Worm (Caenorhabditis elegans): Measurements from ENCODE around the gene algn-9.

Gene algn-9

ce11 chrII:10602184-10602583, 18.0 kb downstream of the algn-9 start, which contains the start of gene srv-2:
Gene srv-2, minus strand, starts transcription at chrII:10602284.
- no peak for TF ChIP-seq unc-62 (GFP tag; optimal IDR thresholded peaks at IDR 0.05)

- TF ChIP-seq unc-62 (GFP tag; optimal IDR thresholded peaks at IDR 0.05) = no peak
These were observed 19.4 kb downstream of the algn-9 start for ce11 chrII:10603560-10603959.

ce11 chrII:10605512-10605911, 21.4 kb downstream of the algn-9 start, which contains the start of gene taf-13:
Gene taf-13, minus strand, starts transcription at chrII:10605612.
- TF ChIP-seq unc-62 (GFP tag; optimal IDR thresholded peaks at IDR 0.05) = no peak

- no peak for TF ChIP-seq unc-62 (GFP tag; optimal IDR thresholded peaks at IDR 0.05)
These were observed 23.3 kb downstream of the algn-9 start, which contains the start of gene ccm-3 for ce11 chrII:10607238-10607961. Gene ccm-3, minus strand, starts transcription at chrII:10607275.

- TF ChIP-seq unc-62 (GFP tag; optimal IDR thresholded peaks at IDR 0.05) = no peak
These were observed 24.7 kb downstream of the algn-9 start for ce11 chrII:10608821-10609220.

- TF ChIP-seq unc-62 (GFP tag; optimal IDR thresholded peaks at IDR 0.05) = no peak
These were observed 28.6 kb downstream of the algn-9 start, which contains the start of gene C14A4.12 for ce11 chrII:10612743-10613142. Gene C14A4.12, plus strand, starts transcription at chrII:10613043.

ce11 chrII:10618157-10618556, 34.0 kb downstream of the algn-9 start, which contains the start of gene C14A4.13:
Gene C14A4.13, plus strand, starts transcription at chrII:10618457.
- TF ChIP-seq unc-62 (GFP tag; optimal IDR thresholded peaks at IDR 0.05) = no peak

ce11 chrII:10621965-10622364, 37.8 kb downstream of the algn-9 start, which contains the start of gene cutl-9:
Gene cutl-9, plus strand, starts transcription at chrII:10622265.
- no peak for TF ChIP-seq unc-62 (GFP tag; optimal IDR thresholded peaks at IDR 0.05)

- TF ChIP-seq unc-62 (GFP tag; optimal IDR thresholded peaks at IDR 0.05) = no peak
These were observed 43.0 kb downstream of the algn-9 start for ce11 chrII:10627086-10627485.

- TF ChIP-seq unc-62 (GFP tag; optimal IDR thresholded peaks at IDR 0.05) = no peak
These were observed 43.8 kb downstream of the algn-9 start, which contains the start of gene M28.8 for ce11 chrII:10627963-10628362. Gene M28.8, plus strand, starts transcription at chrII:10628263.

ce11 chrII:10630944-10631343, 46.8 kb downstream of the algn-9 start:
- no peak for TF ChIP-seq unc-62 (GFP tag; optimal IDR thresholded peaks at IDR 0.05)
